Worm (Caenorhabditis elegans): Measurements from ENCODE around the gene srg-60.

ce11 chrV:2759456-2759855 lies 37.0 kb upstream of the srg-60 start, which contains the start of gene srg-58:
- TF ChIP-seq W03F9.2 (tag; optimal IDR thresholded peaks at IDR 0.05) (no peak), him-1 (tag; optimal IDR thresholded peaks at IDR 0.05) (no peak), dao-5 (tag; optimal IDR thresholded peaks at IDR 0.05) (no peak)

Data from whole organism, L4/young adult.